Worm (Caenorhabditis elegans) whole organism, L3 larva: ENCODE results near the gene myrf-1.
"Not testable (repeated sequence)": the region's sequence is repeated elsewhere in the genome, so short reads cannot be mapped to it uniquely, and the experiment has no call there.

Experiments used
- ceh-82 ChIP-seq: fragments of 150-350 bp; optimal IDR thresholded peaks from 2 replicates; lab custom pipeline; 2014; ENCODE audit warnings: missing biosample characterization, missing genetic modification characterization
- nhr-11 ChIP-seq: fragments of 150-350 bp; optimal IDR thresholded peaks from 2 replicates; lab custom pipeline; 2014; ENCODE audit warnings: missing biosample characterization, missing genetic modification characterization
- nhr-237 ChIP-seq: fragments of 150-350 bp; optimal IDR thresholded peaks from 2 replicates; lab custom pipeline; 2014; ENCODE audit warnings: missing biosample characterization, missing genetic modification characterization
- unc-62 ChIP-seq: fragments of 150-350 bp; sonication (generic microtip); optimal IDR thresholded peaks from 4 replicates; lab custom pipeline; 2014; ENCODE audit warnings: missing biosample characterization, missing genetic modification reagents, missing genetic modification characterization

- not testable (repeated sequence) for TF ChIP-seq nhr-11 (tag; lab: Kevin White, UChicago); unc-62 (GFP tag; lab: Kevin White, UChicago); nhr-237; ceh-82 (tag; lab: Kevin White, UChicago)
Observed at ce11 chrII:10493034-10493433, 9.3 kb downstream of the myrf-1 start, which contains the start of gene ZK666.8.
